Worm (Caenorhabditis elegans) whole organism, midembryonic: ENCODE data around the gene C30B5.6.

Source experiments
- cog-1 ChIP-seq: sonication (generic microtip); optimal IDR thresholded peaks from 2 replicates; lab custom pipeline; 2016; ENCODE audit warnings: missing genetic modification characterization, missing compliant biosample characterization
- med-1 ChIP-seq: sonication (generic microtip); optimal IDR thresholded peaks from 2 replicates; lab custom pipeline; 2017; ENCODE audit warnings: missing genetic modification characterization, mild to moderate bottlenecking, missing compliant biosample characterization, antibody characterized with exemption, missing genetic modification reagents; ENCODE audit not compliant: insufficient read depth
- ref-1 ChIP-seq: fragments of 200-800 bp; sonication (Bioruptor generic); conservative IDR thresholded peaks from 2 replicates; pipeline ENCODE4 v1.3.6; 2022; ENCODE audit warnings: missing genetic modification reagents, missing genetic modification characterization, missing compliant biosample characterization
- tab-1 ChIP-seq: fragments of 200-800 bp; sonication (Bioruptor generic); IDR thresholded peaks from 2 replicates; pipeline ENCODE4 v1.3.6; 2022; ENCODE audit warnings: missing genetic modification characterization, missing compliant biosample characterization
- ztf-29 ChIP-seq: fragments of 200-800 bp; sonication (Bioruptor generic); IDR thresholded peaks from 2 replicates; pipeline ENCODE4 v1.3.6; 2022; ENCODE audit warnings: missing genetic modification reagents, missing genetic modification characterization, missing compliant biosample characterization

- no peak for TF ChIP-seq med-1
- no peak for TF ChIP-seq tab-1
- no peak for TF ChIP-seq ref-1 (GFP tag; lab: Robert Waterston, UW)
- TF ChIP-seq cog-1 (tag; lab: Kevin White, UChicago): no peak
- TF ChIP-seq ztf-29 (GFP tag; lab: Robert Waterston, UW): no peak
Measured at ce11 chrII:6171228-6171627, 51.2 kb downstream of the C30B5.6 start, which contains the start of gene F40H3.3.
